Fruit fly (Drosophila melanogaster) whole organism, embryonic: ENCODE results near the gene htk.

Experiments used
- Asciz ChIP-seq: fragments of 200-800 bp; sonication (Bioruptor generic); optimal IDR thresholded peaks from 2 replicates; lab custom pipeline; 2017; ENCODE audit warnings: missing biosample characterization, mild to moderate bottlenecking, missing genetic modification characterization, missing genetic modification reagents
- B-H1 ChIP-seq: fragments of 200-800 bp; sonication (Bioruptor generic); IDR thresholded peaks from 3 replicates; pipeline ENCODE4 v1.3.6; 2022; ENCODE audit warnings: missing biosample characterization, missing genetic modification characterization
- B-H2 ChIP-seq: fragments of 200-800 bp; sonication (Bioruptor generic); optimal IDR thresholded peaks from 2 replicates; lab custom pipeline; 2018; ENCODE audit warnings: missing biosample characterization, mild to moderate bottlenecking, missing genetic modification characterization
- CG10147 ChIP-seq: fragments of 200-800 bp; sonication (Bioruptor generic); optimal IDR thresholded peaks from 2 replicates; lab custom pipeline; 2019; ENCODE audit warnings: missing biosample characterization, mild to moderate bottlenecking, missing genetic modification characterization, moderate library complexity
- CG11247 ChIP-seq: fragments of 200-800 bp; sonication (Bioruptor generic); IDR thresholded peaks from 2 replicates; pipeline ENCODE4 v1.3.6; 2022; ENCODE audit warnings: missing biosample characterization, missing genetic modification characterization
- CG11398 ChIP-seq: fragments of 200-800 bp; sonication (Bioruptor generic); optimal IDR thresholded peaks from 2 replicates; lab custom pipeline; 2016; ENCODE audit warnings: missing biosample characterization, missing genetic modification characterization
- CG11723 ChIP-seq: fragments of 200-800 bp; sonication (Bioruptor generic); optimal IDR thresholded peaks from 2 replicates; lab custom pipeline; 2017; ENCODE audit warnings: missing biosample characterization, mild to moderate bottlenecking, missing genetic modification characterization
- CG12219 ChIP-seq: fragments of 200-800 bp; sonication (Bioruptor generic); optimal IDR thresholded peaks from 3 replicates; lab custom pipeline; 2018; ENCODE audit warnings: missing biosample characterization, mild to moderate bottlenecking, missing genetic modification characterization
- CG12236 ChIP-seq: fragments of 200-800 bp; sonication (Bioruptor generic); optimal IDR thresholded peaks from 2 replicates; lab custom pipeline; 2016; ENCODE audit warnings: missing biosample characterization, missing genetic modification characterization
- CG12391 ChIP-seq: fragments of 200-800 bp; sonication (Bioruptor generic); optimal IDR thresholded peaks from 3 replicates; lab custom pipeline; 2018; ENCODE audit warnings: missing biosample characterization, mild to moderate bottlenecking, missing genetic modification characterization, moderate library complexity
- CG13287 ChIP-seq: fragments of 200-800 bp; sonication (Bioruptor generic); IDR thresholded peaks from 2 replicates; pipeline ENCODE4 v1.3.6; 2022; ENCODE audit warnings: missing biosample characterization, missing genetic modification characterization; ENCODE audit not compliant: partially characterized antibody
- CG13624 ChIP-seq: fragments of 200-800 bp; sonication (Bioruptor generic); optimal IDR thresholded peaks from 2 replicates; lab custom pipeline; 2016; ENCODE audit warnings: missing biosample characterization, missing genetic modification characterization
- CG1832 ChIP-seq: fragments of 200-800 bp; sonication (Bioruptor generic); optimal IDR thresholded peaks from 2 replicates; lab custom pipeline; 2017; ENCODE audit warnings: missing biosample characterization, mild to moderate bottlenecking, missing genetic modification characterization, inconsistent platforms
- CG31388 ChIP-seq: fragments of 200-800 bp; sonication (Bioruptor generic); optimal IDR thresholded peaks from 2 replicates; lab custom pipeline; 2016; ENCODE audit warnings: missing biosample characterization, missing genetic modification characterization
- CG3726 ChIP-seq: fragments of 200-800 bp; sonication (Bioruptor generic); IDR thresholded peaks from 3 replicates; pipeline ENCODE4, ENCODE4 v1.3.6; 2022; ENCODE audit warnings: missing biosample characterization, missing genetic modification characterization
- CG3995 ChIP-seq: fragments of 200-800 bp; sonication (Bioruptor generic); optimal IDR thresholded peaks from 3 replicates; lab custom pipeline; 2016; ENCODE audit warnings: missing biosample characterization, missing genetic modification characterization
- Camta ChIP-seq: fragments of 200-800 bp; sonication (Bioruptor generic); optimal IDR thresholded peaks from 2 replicates; lab custom pipeline; 2016; ENCODE audit warnings: missing biosample characterization, missing genetic modification characterization
- Chrac-16 ChIP-seq: fragments of 200-800 bp; sonication (Bioruptor generic); optimal IDR thresholded peaks from 3 replicates; lab custom pipeline; 2016; ENCODE audit warnings: missing biosample characterization, missing genetic modification characterization
- Dbx ChIP-seq: fragments of 200-800 bp; sonication (Bioruptor generic); IDR thresholded peaks from 3 replicates; pipeline ENCODE4 v1.3.6; 2022; ENCODE audit warnings: missing biosample characterization, missing genetic modification characterization
- Dref ChIP-seq: fragments of 200-800 bp; sonication (Bioruptor generic); IDR thresholded peaks from 2 replicates; pipeline ENCODE4 v1.3.6; 2022; ENCODE audit warnings: missing biosample characterization, missing genetic modification characterization
- ERR ChIP-seq: fragments of 200-800 bp; sonication (Bioruptor generic); optimal IDR thresholded peaks from 2 replicates; lab custom pipeline; 2016; ENCODE audit warnings: missing biosample characterization, missing genetic modification characterization
- Elba2 ChIP-seq: fragments of 200-800 bp; sonication (Bioruptor generic); optimal IDR thresholded peaks from 3 replicates; lab custom pipeline; 2016; ENCODE audit warnings: missing biosample characterization, missing genetic modification characterization
- Gsc ChIP-seq: fragments of 200-800 bp; sonication (Bioruptor generic); IDR thresholded peaks from 2 replicates; pipeline ENCODE4 v1.3.6; 2022; ENCODE audit warnings: missing biosample characterization, missing genetic modification characterization
- HLH3B ChIP-seq: fragments of 200-800 bp; sonication (Bioruptor generic); IDR thresholded peaks from 2 replicates; pipeline ENCODE4 v1.3.6; 2022; ENCODE audit warnings: missing biosample characterization, missing genetic modification characterization
- PHDP ChIP-seq: fragments of 200-800 bp; sonication (Bioruptor generic); optimal IDR thresholded peaks from 3 replicates; lab custom pipeline; 2018; ENCODE audit warnings: missing biosample characterization, mild to moderate bottlenecking, missing genetic modification characterization, moderate library complexity
- Sox102F ChIP-seq: fragments of 200-800 bp; sonication (Bioruptor generic); optimal IDR thresholded peaks from 2 replicates; lab custom pipeline; 2018; ENCODE audit warnings: missing biosample characterization, mild to moderate bottlenecking, missing genetic modification characterization, moderate library complexity
- Vsx1 ChIP-seq: fragments of 200-800 bp; sonication (Bioruptor generic); optimal IDR thresholded peaks from 2 replicates; lab custom pipeline; 2017; ENCODE audit warnings: missing biosample characterization, mild to moderate bottlenecking, missing genetic modification characterization, missing genetic modification reagents
- bigmax ChIP-seq: fragments of 200-800 bp; sonication (Bioruptor generic); optimal IDR thresholded peaks from 2 replicates; lab custom pipeline; 2018; ENCODE audit warnings: missing biosample characterization, mild to moderate bottlenecking, missing genetic modification characterization
- cad ChIP-seq: fragments of >200 bp; optimal IDR thresholded peaks from 2 replicates; lab custom pipeline; 2017; ENCODE audit warnings: missing biosample characterization, missing genetic modification characterization
- caup ChIP-seq: fragments of 200-800 bp; sonication (Bioruptor generic); optimal IDR thresholded peaks from 3 replicates; lab custom pipeline; 2017; ENCODE audit warnings: missing biosample characterization, mild to moderate bottlenecking, missing genetic modification characterization, moderate library complexity; ENCODE audit not compliant: severe bottlenecking
- dysf ChIP-seq: fragments of 200-800 bp; sonication (Bioruptor generic); IDR thresholded peaks from 3 replicates; pipeline ENCODE4 v1.3.6; 2022; ENCODE audit warnings: missing biosample characterization, missing genetic modification characterization
- fd96Cb ChIP-seq: fragments of 200-800 bp; sonication (Bioruptor generic); optimal IDR thresholded peaks from 2 replicates; lab custom pipeline; 2018; ENCODE audit warnings: missing biosample characterization, mild to moderate bottlenecking, missing genetic modification characterization, moderate library complexity
- gcm ChIP-seq: fragments of 200-800 bp; sonication (Bioruptor generic); optimal IDR thresholded peaks from 2 replicates; lab custom pipeline; 2019; ENCODE audit warnings: missing biosample characterization, mild to moderate bottlenecking, missing genetic modification characterization, moderate library complexity
- gsb ChIP-seq: fragments of 200-800 bp; sonication (Bioruptor generic); IDR thresholded peaks from 2 replicates; pipeline ENCODE4 v1.3.6; 2022; ENCODE audit warnings: missing biosample characterization, missing genetic modification characterization
- inv ChIP-seq: fragments of 200-800 bp; sonication (Bioruptor generic); IDR thresholded peaks from 2 replicates; pipeline ENCODE4 v1.3.6; 2022; ENCODE audit warnings: missing biosample characterization, missing genetic modification characterization; ENCODE audit not compliant: partially characterized antibody
- kay ChIP-seq: fragments of 200-800 bp; sonication (Bioruptor generic); optimal IDR thresholded peaks from 2 replicates; lab custom pipeline; 2016; ENCODE audit warnings: missing biosample characterization, missing genetic modification characterization
- klu ChIP-seq: fragments of 200-800 bp; sonication (Bioruptor generic); IDR thresholded peaks from 2 replicates; pipeline ENCODE4 v1.3.6; 2022; ENCODE audit warnings: missing biosample characterization, missing genetic modification characterization
- knrl ChIP-seq: fragments of 200-800 bp; sonication (Bioruptor generic); IDR thresholded peaks from 3 replicates; pipeline ENCODE4 v1.3.6; 2022; ENCODE audit warnings: missing biosample characterization, missing genetic modification characterization; ENCODE audit not compliant: partially characterized antibody
- lab ChIP-seq: fragments of 200-800 bp; sonication (Bioruptor generic); optimal IDR thresholded peaks from 3 replicates; lab custom pipeline; 2017; ENCODE audit warnings: missing biosample characterization, missing genetic modification characterization, mild to moderate bottlenecking, moderate library complexity, missing genetic modification reagents
- lmd ChIP-seq: fragments of 200-800 bp; sonication (Bioruptor generic); IDR thresholded peaks from 2 replicates; pipeline ENCODE4 v1.3.6; 2022; ENCODE audit warnings: missing biosample characterization, missing genetic modification characterization
- lov ChIP-seq, 2 experiments: fragments of 200-800 bp in 1 of 2; fragments of >200 bp in 1 of 2; sonication (Bioruptor generic) in 1 of 2; IDR thresholded peaks in 1 of 2; optimal IDR thresholded peaks in 1 of 2; 2 replicates in 1 of 2; 3 replicates in 1 of 2; pipeline versions ENCODE4 v1.3.6 to Lab custom; 2017 to 2022; ENCODE audit warnings: missing biosample characterization in 1 of 2, missing genetic modification characterization in 1 of 2
- nom ChIP-seq: fragments of 200-800 bp; sonication (Bioruptor generic); optimal IDR thresholded peaks from 2 replicates; lab custom pipeline; 2017; ENCODE audit warnings: missing biosample characterization, missing genetic modification characterization, mild to moderate bottlenecking, moderate library complexity, missing genetic modification reagents
- pb ChIP-seq: fragments of 200-800 bp; sonication (Bioruptor generic); optimal IDR thresholded peaks from 3 replicates; lab custom pipeline; 2016; ENCODE audit warnings: missing biosample characterization, missing genetic modification characterization
- prd ChIP-seq, 3 experiments: fragments of >200 bp in 2 of 3; fragments of 200-800 bp in 1 of 3; sonication (Bioruptor generic) in 1 of 3; optimal IDR thresholded peaks in 2 of 3; IDR thresholded peaks in 1 of 3; 2 replicates in 2 of 3; 3 replicates in 1 of 3; pipeline versions ENCODE4 v1.3.6 to Lab custom; 2017 to 2022; ENCODE audit warnings: missing biosample characterization in 1 of 3, missing genetic modification characterization in 1 of 3
- pzg ChIP-seq: fragments of 200-800 bp; sonication (Bioruptor generic); optimal IDR thresholded peaks from 3 replicates; lab custom pipeline; 2018; ENCODE audit warnings: missing biosample characterization, mild to moderate bottlenecking, missing genetic modification characterization, moderate library complexity
- wek ChIP-seq: fragments of 200-800 bp; sonication (Bioruptor generic); optimal IDR thresholded peaks from 3 replicates; lab custom pipeline; 2018; ENCODE audit warnings: missing biosample characterization, mild to moderate bottlenecking, missing genetic modification characterization, moderate library complexity
- zen2 ChIP-seq: fragments of 200-800 bp; sonication (Bioruptor generic); IDR thresholded peaks from 3 replicates; pipeline ENCODE4 v1.3.6; 2022; ENCODE audit warnings: missing biosample characterization, missing genetic modification characterization; ENCODE audit not compliant: partially characterized antibody
- zf30C ChIP-seq: fragments of 200-800 bp; sonication (Bioruptor generic); optimal IDR thresholded peaks from 3 replicates; lab custom pipeline; 2018; ENCODE audit warnings: missing biosample characterization, mild to moderate bottlenecking, missing genetic modification characterization

The htk gene

DNA sequence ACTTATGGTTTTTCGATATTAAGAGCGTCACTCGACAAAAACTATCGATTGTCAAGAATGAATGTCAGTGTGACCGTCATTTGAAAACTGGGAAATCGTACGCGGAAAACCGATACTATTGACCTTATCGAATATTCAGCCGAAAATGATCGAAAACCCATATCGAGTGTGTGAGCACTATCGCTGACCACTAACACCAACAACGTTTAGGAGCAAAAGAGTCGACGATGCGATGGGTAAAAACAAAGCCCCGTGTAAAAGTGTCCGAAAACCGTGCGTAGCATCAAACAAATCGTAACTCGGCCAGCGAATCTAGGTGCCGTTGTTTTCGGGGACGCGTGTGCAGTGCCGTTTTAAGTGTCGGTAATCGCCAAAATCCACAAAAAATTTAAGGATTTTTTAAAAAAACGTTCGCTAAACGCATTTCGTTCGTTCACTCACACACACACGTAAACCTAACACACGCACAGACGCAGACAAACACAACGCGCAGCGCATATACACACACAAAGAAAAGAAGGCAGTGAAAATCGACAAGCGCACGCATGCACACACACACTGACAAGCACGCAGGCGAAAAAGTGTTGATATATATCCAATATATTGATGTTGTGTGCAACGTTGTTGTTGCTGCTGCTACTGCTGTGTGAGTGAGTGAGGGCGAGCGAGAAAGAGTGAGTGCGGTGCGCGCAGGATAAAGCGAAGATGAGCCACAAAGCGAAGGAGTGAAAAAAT lies 20.5 kb downstream of the htk start, which contains the start of the genes CG7326 and Dora (continued):
- TF ChIP-seq CG12391 (peak; percentile 20), B-H2 (GFP tag; lab: Kevin White, UChicago) (peak; percentile 32), Asciz (GFP tag; lab: Kevin White, UChicago) (no peak), fd96Cb (tag; lab: Kevin White, UChicago) (no peak), PHDP (tag; lab: Kevin White, UChicago) (peak; percentile 12), CG31388 (GFP tag; lab: Kevin White, UChicago) (no peak), lmd (no peak), zf30C (GFP tag; lab: Kevin White, UChicago) (no peak), knrl (GFP tag; lab: Robert Waterston, UW) (peak; percentile 86), CG11247 (no peak), klu (no peak), wek (GFP tag; lab: Kevin White, UChicago) (peak; percentile 41), pb (GFP tag; lab: Kevin White, UChicago) (no peak), ERR (no peak), CG12236 (GFP tag; lab: Kevin White, UChicago) (no peak), bigmax (no peak), Camta (GFP tag; lab: Kevin White, UChicago) (no peak), CG13624 (GFP tag; lab: Kevin White, UChicago) (peak; percentile 37), dysf (GFP tag; lab: Robert Waterston, UW) (no peak), inv (peak; percentile 80), CG1832 (GFP tag; lab: Kevin White, UChicago) (peak; percentile 72), HLH3B (GFP tag; lab: Robert Waterston, UW) (no peak), gsb (GFP tag; lab: Robert Waterston, UW) (no peak), prd (optimal IDR thresholded peaks at IDR 0.05; lab: Kevin White, UChicago) (no peak), prd (GFP tag; IDR thresholded peaks at IDR 0.05; lab: Robert Waterston, UW) (no peak), pzg (peak; percentile 97), Vsx1 (no peak), CG11398 (GFP tag; lab: Kevin White, UChicago) (no peak), Sox102F (GFP tag; lab: Kevin White, UChicago) (no peak), CG12219 (GFP tag; lab: Kevin White, UChicago) (no peak), Dbx (GFP tag; lab: Robert Waterston, UW) (no peak), CG3995 (GFP tag; lab: Kevin White, UChicago) (peak; percentile 42), Chrac-16 (no peak), lab (GFP tag; lab: Kevin White, UChicago) (no peak), Elba2 (GFP tag; lab: Kevin White, UChicago) (no peak), lov (optimal IDR thresholded peaks at IDR 0.05; lab: Kevin White, UChicago) (no peak), lov (GFP tag; IDR thresholded peaks at IDR 0.05; lab: Robert Waterston, UW) (no peak), CG13287 (GFP tag; lab: Robert Waterston, UW) (peak; percentile 96), CG3726 (GFP tag; lab: Robert Waterston, UW) (no peak), zen2 (peak; percentile 96), nom (GFP tag; lab: Kevin White, UChicago) (no peak), caup (no peak), cad (no peak), CG10147 (GFP tag; lab: Kevin White, UChicago) (no peak), gcm (GFP tag; lab: Kevin White, UChicago) (no peak), kay (GFP tag; lab: Kevin White, UChicago) (no peak), B-H1 (GFP tag; lab: Robert Waterston, UW) (no peak), CG11723 (GFP tag; lab: Kevin White, UChicago) (no peak), Dref (peak; percentile 97), Gsc (GFP tag; lab: Robert Waterston, UW) (no peak)
